Worm (Caenorhabditis elegans): Measurements from ENCODE around the gene F21F8.5.

F21F8.5 gene

ce11 chrV:8235331-8235730, 30.8 kb downstream of the F21F8.5 start (continued):
- TF ChIP-seq akir-1 (GFP tag; optimal IDR thresholded peaks at IDR 0.05) = no peak
- no peak for TF ChIP-seq Y53F4B.3 (GFP tag; IDR thresholded peaks at IDR 0.05)
- TF ChIP-seq mxl-1 (tag; optimal IDR thresholded peaks at IDR 0.05) = no peak
- TF ChIP-seq dpl-1 (GFP tag; optimal IDR thresholded peaks at IDR 0.05) = no peak
- TF ChIP-seq Y53G8AR.9 (GFP tag; conservative IDR thresholded peaks at IDR 0.05) = no peak
- TF ChIP-seq F37B4.10 (GFP tag; IDR thresholded peaks at IDR 0.05) = no peak
- TF ChIP-seq lir-1 (GFP tag; conservative IDR thresholded peaks at IDR 0.05) = no peak
- no peak for TF ChIP-seq rec-8 (tag; optimal IDR thresholded peaks at IDR 0.05)
- peak; percentile 76 for TF ChIP-seq him-1 (tag; optimal IDR thresholded peaks at IDR 0.05)
- peak; percentile 67 for TF ChIP-seq rpc-1 (optimal IDR thresholded peaks at IDR 0.05)
- TF ChIP-seq rpc-1 (tag; optimal IDR thresholded peaks at IDR 0.05) = peak; percentile 74
- TF ChIP-seq lin-35 (GFP tag; optimal IDR thresholded peaks at IDR 0.05) = no peak
- peak; percentile 4 for TF ChIP-seq ZK185.1 (tag; optimal IDR thresholded peaks at IDR 0.05; ENCODE audit: poor library complexity, severe bottlenecking)
- 0 out of 2 replicates have a peak, but pooled peaks have one; percentile 29 for TF ChIP-seq attf-6 (GFP tag; IDR thresholded peaks at IDR 0.05)
- peak; percentile 38; the same call in 1 of the 2 replicates for TF ChIP-seq rcor-1 (GFP tag; IDR thresholded peaks at IDR 0.05)
- no peak for TF ChIP-seq lin-40 (tag; optimal IDR thresholded peaks at IDR 0.05)
- TF ChIP-seq snpc-1.1 (tag; optimal IDR thresholded peaks at IDR 0.05; ENCODE audit: insufficient read depth) = peak; percentile 14
- 0 out of 2 replicates have a peak, but pooled peaks have one; percentile 20 for TF ChIP-seq madf-3 (GFP tag; IDR thresholded peaks at IDR 0.05)
- TF ChIP-seq F57A8.1 (GFP tag; optimal IDR thresholded peaks at IDR 0.05) = no peak
- TF ChIP-seq pha-4 (tag; optimal IDR thresholded peaks at IDR 0.05) = no peak
- 0 out of 2 replicates have a peak, but pooled peaks have one; percentile 14 for TF ChIP-seq egl-18 (GFP tag; IDR thresholded peaks at IDR 0.05)
- 0 out of 2 replicates have a peak, but pooled peaks have one; percentile 42 for TF ChIP-seq ceh-100 (GFP tag; IDR thresholded peaks at IDR 0.05)
- peak; percentile 54 for TF ChIP-seq D2030.7 (GFP tag; IDR thresholded peaks at IDR 0.05)
- TF ChIP-seq let-607 (tag; optimal IDR thresholded peaks at IDR 0.05) = peak in 1 of 2 experiments; percentile 38
- TF ChIP-seq Y95B8A.8 (GFP tag; IDR thresholded peaks at IDR 0.05) = no peak
- TF ChIP-seq ceh-40 (GFP tag; IDR thresholded peaks at IDR 0.05) = peak; percentile 58; the same call in 1 of the 2 replicates
- peak; percentile 38 for TF ChIP-seq ceh-27 (GFP tag; optimal IDR thresholded peaks at IDR 0.05)
- TF ChIP-seq nfyb-1 (GFP tag; IDR thresholded peaks at IDR 0.05) = peak; percentile 72; the same call in 1 of the 2 replicates
- TF ChIP-seq attf-3 (GFP tag; conservative IDR thresholded peaks at IDR 0.05) = no peak
- peak; percentile 71 for TF ChIP-seq hmg-1.2 (GFP tag; IDR thresholded peaks at IDR 0.05)
- TF ChIP-seq die-1 (tag; optimal IDR thresholded peaks at IDR 0.05) = peak; percentile 63
- TF ChIP-seq nhr-27 (tag; optimal IDR thresholded peaks at IDR 0.05) = no peak
- TF ChIP-seq egrh-3 (GFP tag; IDR thresholded peaks at IDR 0.05) = 0 out of 2 replicates have a peak, but pooled peaks have one; percentile 31
- no peak for TF ChIP-seq hmg-20 (GFP tag; IDR thresholded peaks at IDR 0.05)
- TF ChIP-seq ceh-58 (GFP tag; IDR thresholded peaks at IDR 0.05) = no peak
- no peak for TF ChIP-seq F22D6.2 (tag; optimal IDR thresholded peaks at IDR 0.05)
- peak; percentile 77 for TF ChIP-seq B0261.1 (tag; optimal IDR thresholded peaks at IDR 0.05)
- peak; percentile 61 for TF ChIP-seq snpc-4 (GFP tag; optimal IDR thresholded peaks at IDR 0.05)
- peak in 3 of 4 experiments; percentile 73 to 91 (median 76) for TF ChIP-seq snpc-4 (tag; optimal IDR thresholded peaks at IDR 0.05)
- no peak for TF ChIP-seq mes-4 (tag; optimal IDR thresholded peaks at IDR 0.05)
- peak; percentile 87 for TF ChIP-seq tbp1 (GFP tag; optimal IDR thresholded peaks at IDR 0.05)
- TF ChIP-seq nhr-90 (tag; optimal IDR thresholded peaks at IDR 0.05) = peak; percentile 66
- no peak for TF ChIP-seq efl-1 (GFP tag; optimal IDR thresholded peaks at IDR 0.05)
- peak; percentile 26 for TF ChIP-seq lsl-1 (GFP tag; optimal IDR thresholded peaks at IDR 0.05)
- TF ChIP-seq bed-2 (GFP tag; IDR thresholded peaks at IDR 0.05) = no peak
- TF ChIP-seq C06A6.2 (GFP tag; conservative IDR thresholded peaks at IDR 0.05) = no peak
- TF ChIP-seq xnd-1 (tag; optimal IDR thresholded peaks at IDR 0.05) = no peak
- no peak for TF ChIP-seq cebp-2 (GFP tag; IDR thresholded peaks at IDR 0.05)

All from whole organism, young adult.